Fruit fly (Drosophila melanogaster) whole organism, adult: ENCODE data around the gene CG12003.

Experiments
- CG14711 ChIP-seq: fragments of 200-800 bp; sonication (Bioruptor generic); optimal IDR thresholded peaks from 2 replicates; lab custom pipeline; 2018; ENCODE audit warnings: missing biosample characterization, mild to moderate bottlenecking, missing genetic modification characterization, moderate library complexity
- CG5204 ChIP-seq: fragments of 200-800 bp; sonication (Bioruptor generic); optimal IDR thresholded peaks from 2 replicates; lab custom pipeline; 2016; ENCODE audit warnings: missing biosample characterization, missing genetic modification characterization

dm6 chr3L:1549148-1549547 is 16.0 kb upstream of the CG12003 start:
- TF ChIP-seq CG14711 = no peak
- TF ChIP-seq CG5204 = no peak
